Worm (Caenorhabditis elegans) whole organism, L4 larva: ENCODE measurements around the gene pqn-8.
A peak's percentile ranks its signal among the peaks of the same experiment; 100 is the strongest.

Experiments used
- D1046.2 ChIP-seq: fragments of 200-800 bp; sonication (Bioruptor generic); IDR thresholded peaks from 2 replicates; pipeline ENCODE4 v1.3.6; 2022; ENCODE audit warnings: missing genetic modification characterization, missing compliant biosample characterization
- F37D6.2 ChIP-seq: sonication (generic microtip); optimal IDR thresholded peaks from 2 replicates; lab custom pipeline; 2016; ENCODE audit warnings: mild to moderate bottlenecking, missing genetic modification characterization, missing compliant biosample characterization
- F44E2.7 ChIP-seq: fragments of 200-800 bp; sonication (Bioruptor generic); IDR thresholded peaks from 2 replicates; pipeline ENCODE4 v2.1.2; 2022; ENCODE audit warnings: missing genetic modification characterization, missing compliant biosample characterization
- aha-1 ChIP-seq: fragments of 150-350 bp; peaks from one replicate; lab custom pipeline; 2014; ENCODE audit warnings: missing biosample characterization, missing genetic modification characterization
- ama-1 ChIP-seq: fragments of 150-350 bp; optimal IDR thresholded peaks from 2 replicates; lab custom pipeline; 2014; ENCODE audit warnings: inconsistent platforms, mixed read lengths
- attf-4 ChIP-seq: sonication (generic microtip); optimal IDR thresholded peaks from 3 replicates; lab custom pipeline; 2017; ENCODE audit warnings: missing biosample characterization, missing genetic modification characterization
- ceh-20 ChIP-seq: fragments of 200-800 bp; sonication (Bioruptor generic); IDR thresholded peaks from 2 replicates; pipeline ENCODE4 v1.3.6; 2022; ENCODE audit warnings: missing genetic modification reagents, missing genetic modification characterization, missing compliant biosample characterization
- ceh-44 ChIP-seq: fragments of 200-800 bp; sonication (Bioruptor generic); IDR thresholded peaks from 2 replicates; pipeline ENCODE4 v1.3.6; 2022; ENCODE audit warnings: missing genetic modification reagents, missing genetic modification characterization, missing compliant biosample characterization
- ceh-62 ChIP-seq: sonication (generic microtip); optimal IDR thresholded peaks from 2 replicates; lab custom pipeline; 2017; ENCODE audit warnings: missing biosample characterization, missing genetic modification characterization
- ceh-82 ChIP-seq: sonication (generic microtip); optimal IDR thresholded peaks from 2 replicates; lab custom pipeline; 2017; ENCODE audit warnings: missing biosample characterization, missing genetic modification characterization
- cey-2 ChIP-seq: sonication (generic microtip); optimal IDR thresholded peaks from 3 replicates; lab custom pipeline; 2017; ENCODE audit warnings: missing genetic modification characterization, mild to moderate bottlenecking, missing compliant biosample characterization, antibody characterized with exemption, borderline replicate concordance; ENCODE audit not compliant: insufficient read depth
- daf-12 ChIP-seq: fragments of 150-350 bp; optimal IDR thresholded peaks from 2 replicates; lab custom pipeline; 2014; ENCODE audit warnings: missing biosample characterization, missing genetic modification reagents, missing genetic modification characterization
- daf-16 ChIP-seq, 3 experiments: sonication (generic microtip); optimal IDR thresholded peaks; 2 replicates each; lab custom pipeline; 2016 to 2017; ENCODE audit warnings: missing genetic modification characterization in 3 of 3, missing genetic modification reagents in 3 of 3, mild to moderate bottlenecking in 2 of 3, missing compliant biosample characterization in 2 of 3, missing biosample characterization in 1 of 3, moderate library complexity in 1 of 3
- daf-19 ChIP-seq: fragments of 200-800 bp; sonication (Bioruptor generic); conservative IDR thresholded peaks from 2 replicates; pipeline ENCODE4 v1.3.6; 2022; ENCODE audit warnings: missing genetic modification characterization, missing compliant biosample characterization
- daf-8 ChIP-seq: fragments of 200-800 bp; sonication (Bioruptor generic); IDR thresholded peaks from 2 replicates; pipeline ENCODE4 v1.3.6; 2022; ENCODE audit warnings: missing genetic modification characterization, missing compliant biosample characterization
- dmd-8 ChIP-seq: fragments of 200-800 bp; sonication (Bioruptor generic); IDR thresholded peaks from 2 replicates; pipeline ENCODE4 v1.3.6; 2022; ENCODE audit warnings: missing genetic modification characterization, missing compliant biosample characterization
- dmd-9 ChIP-seq: fragments of 200-800 bp; sonication (Bioruptor generic); IDR thresholded peaks from 2 replicates; pipeline ENCODE4 v1.3.6; 2022; ENCODE audit warnings: missing genetic modification reagents, missing genetic modification characterization, missing compliant biosample characterization
- dpl-1 ChIP-seq: fragments of 150-350 bp; optimal IDR thresholded peaks from 2 replicates; lab custom pipeline; 2014; ENCODE audit warnings: missing biosample characterization, missing genetic modification reagents, missing genetic modification characterization
- egl-43 ChIP-seq: fragments of 200-800 bp; sonication (Bioruptor generic); IDR thresholded peaks from 2 replicates; pipeline ENCODE4 v1.3.6; 2022; ENCODE audit warnings: missing genetic modification reagents, missing genetic modification characterization, missing compliant biosample characterization
- fos-1 ChIP-seq: fragments of 150-350 bp; optimal IDR thresholded peaks from 2 replicates; lab custom pipeline; 2014; ENCODE audit warnings: missing biosample characterization, missing genetic modification characterization
- hlh-11 ChIP-seq: fragments of 200-800 bp; sonication (Bioruptor generic); optimal IDR thresholded peaks from 2 replicates; lab custom pipeline; 2018; ENCODE audit warnings: mild to moderate bottlenecking, missing genetic modification characterization, missing compliant biosample characterization
- hmg-1.1 ChIP-seq: fragments of 200-800 bp; sonication (Bioruptor generic); IDR thresholded peaks from 2 replicates; pipeline ENCODE4 v1.3.6; 2022; ENCODE audit warnings: missing genetic modification reagents, missing genetic modification characterization, missing compliant biosample characterization
- lin-13 ChIP-seq: fragments of 150-350 bp; optimal IDR thresholded peaks from 2 replicates; lab custom pipeline; 2014; ENCODE audit warnings: missing biosample characterization, missing genetic modification reagents, missing genetic modification characterization
- lin-15B ChIP-seq: fragments of 150-350 bp; sonication (generic microtip); optimal IDR thresholded peaks from 3 replicates; lab custom pipeline; 2014; ENCODE audit warnings: missing biosample characterization, missing genetic modification characterization
- lin-29 ChIP-seq: fragments of 200-800 bp; sonication (Bioruptor generic); IDR thresholded peaks from 2 replicates; pipeline ENCODE4 v1.3.6; 2022; ENCODE audit warnings: missing genetic modification reagents, missing genetic modification characterization, missing compliant biosample characterization
- lin-38 ChIP-seq: fragments of 200-800 bp; sonication (Bioruptor generic); IDR thresholded peaks from 2 replicates; pipeline ENCODE4 v1.3.6; 2022; ENCODE audit warnings: missing genetic modification reagents, missing genetic modification characterization, missing compliant biosample characterization
- lir-3 ChIP-seq: sonication (generic microtip); optimal IDR thresholded peaks from 2 replicates; lab custom pipeline; 2016; ENCODE audit warnings: mild to moderate bottlenecking, missing genetic modification characterization, missing compliant biosample characterization
- madf-9 ChIP-seq: fragments of 200-800 bp; sonication (Bioruptor generic); conservative IDR thresholded peaks from 2 replicates; pipeline ENCODE4 v1.3.6; 2022; ENCODE audit warnings: missing genetic modification reagents, missing genetic modification characterization, missing compliant biosample characterization
- mdl-1 ChIP-seq, 2 experiments: fragments of 150-350 bp in 1 of 2; sonication (generic microtip) in 1 of 2; optimal IDR thresholded peaks; 2 replicates each; lab custom pipeline; 2014 to 2017; ENCODE audit warnings: missing biosample characterization in 2 of 2, missing genetic modification characterization in 2 of 2
- mxl-3 ChIP-seq: fragments of 200-800 bp; sonication (Bioruptor generic); optimal IDR thresholded peaks from 2 replicates; lab custom pipeline; 2018; ENCODE audit warnings: mild to moderate bottlenecking, missing genetic modification characterization, missing compliant biosample characterization
- nhr-102 ChIP-seq: sonication (generic microtip); optimal IDR thresholded peaks from 2 replicates; lab custom pipeline; 2016; ENCODE audit warnings: mild to moderate bottlenecking, missing genetic modification characterization, moderate library complexity, missing compliant biosample characterization
- nhr-11 ChIP-seq: fragments of 150-350 bp; optimal IDR thresholded peaks from 2 replicates; lab custom pipeline; 2014; ENCODE audit warnings: missing biosample characterization, missing genetic modification characterization
- nhr-111 ChIP-seq: fragments of 200-800 bp; sonication (Bioruptor generic); optimal IDR thresholded peaks from 2 replicates; lab custom pipeline; 2018; ENCODE audit warnings: mild to moderate bottlenecking, missing genetic modification characterization, missing compliant biosample characterization
- nhr-237 ChIP-seq: sonication (generic microtip); optimal IDR thresholded peaks from 2 replicates; lab custom pipeline; 2017; ENCODE audit warnings: missing biosample characterization, missing genetic modification characterization
- nhr-42 ChIP-seq: fragments of 200-800 bp; sonication (Bioruptor generic); IDR thresholded peaks from 2 replicates; pipeline ENCODE4 v1.3.6; 2022; ENCODE audit warnings: missing genetic modification characterization, missing compliant biosample characterization
- pqm-1 ChIP-seq: sonication (generic microtip); optimal IDR thresholded peaks from 2 replicates; lab custom pipeline; 2017; ENCODE audit warnings: missing biosample characterization, missing genetic modification characterization
- rbr-2 ChIP-seq: sonication (generic microtip); optimal IDR thresholded peaks from 2 replicates; lab custom pipeline; 2016; ENCODE audit warnings: missing genotype, missing genetic modification characterization, missing compliant biosample characterization
- snpc-4 ChIP-seq: fragments of 150-350 bp; optimal IDR thresholded peaks from 2 replicates; lab custom pipeline; 2014; ENCODE audit warnings: missing biosample characterization, missing genetic modification characterization
- spr-1 ChIP-seq: sonication (generic microtip); optimal IDR thresholded peaks from 2 replicates; lab custom pipeline; 2016; ENCODE audit warnings: mild to moderate bottlenecking, missing genetic modification characterization, missing compliant biosample characterization
- spr-3 ChIP-seq: fragments of 200-800 bp; sonication (Bioruptor generic); optimal IDR thresholded peaks from 2 replicates; lab custom pipeline; 2018; ENCODE audit warnings: mild to moderate bottlenecking, missing genetic modification characterization, missing compliant biosample characterization
- tag-97 ChIP-seq: fragments of 200-800 bp; sonication (Bioruptor generic); IDR thresholded peaks from 2 replicates; pipeline ENCODE4 v1.3.6; 2022; ENCODE audit warnings: missing genetic modification characterization, missing compliant biosample characterization
- tra-1 ChIP-seq: fragments of 200-800 bp; sonication (Bioruptor generic); IDR thresholded peaks from 2 replicates; pipeline ENCODE4 v1.3.6; 2022; ENCODE audit warnings: missing genetic modification reagents, missing genetic modification characterization, missing compliant biosample characterization
- unc-130 ChIP-seq: sonication (generic microtip); optimal IDR thresholded peaks from 2 replicates; lab custom pipeline; 2016; ENCODE audit warnings: missing genetic modification reagents, missing genetic modification characterization, missing compliant biosample characterization
- unc-62 ChIP-seq, 3 experiments: fragments of 150-350 bp in 1 of 3; sonication (generic microtip); optimal IDR thresholded peaks in 2 of 3; peaks in 1 of 3; 1 replicate in 1 of 3; 2 replicates in 2 of 3; lab custom pipeline; 2014 to 2017; ENCODE audit warnings: missing biosample characterization in 3 of 3, missing genetic modification characterization in 3 of 3, missing genetic modification reagents in 3 of 3, missing genotype in 1 of 3
- vab-7 ChIP-seq: fragments of 200-800 bp; sonication (Bioruptor generic); IDR thresholded peaks from 2 replicates; pipeline ENCODE4 v1.3.6; 2022; ENCODE audit warnings: missing genetic modification reagents, missing genetic modification characterization, missing compliant biosample characterization
- zfp-2 ChIP-seq: sonication (generic microtip); optimal IDR thresholded peaks from 2 replicates; lab custom pipeline; 2016; ENCODE audit warnings: mild to moderate bottlenecking, missing genetic modification characterization, missing compliant biosample characterization
- zip-11 ChIP-seq: fragments of 200-800 bp; sonication (Bioruptor generic); IDR thresholded peaks from 2 replicates; pipeline ENCODE4 v1.3.6; 2022; ENCODE audit warnings: missing genetic modification characterization, missing compliant biosample characterization
- zip-2 ChIP-seq: fragments of 150-350 bp; optimal IDR thresholded peaks from 2 replicates; lab custom pipeline; 2014; ENCODE audit warnings: missing biosample characterization, missing genetic modification characterization
- ztf-11 ChIP-seq: fragments of 150-350 bp; optimal IDR thresholded peaks from 2 replicates; lab custom pipeline; 2014; ENCODE audit warnings: missing biosample characterization, missing genetic modification characterization

The pqn-8 gene

ce11 chrIII:10012136-10012535 lies 14.3 kb upstream of the pqn-8 start, which contains the start of gene C05B5.16:
Gene C05B5.16 (plus strand): TSS chrIII:10012436.
- TF ChIP-seq lin-29 (GFP tag; lab: Robert Waterston, UW) (no peak), daf-8 (no peak), lin-15B (no peak), snpc-4 (tag; lab: Kevin White, UChicago) (no peak), ceh-62 (tag; lab: Kevin White, UChicago) (no peak), ceh-82 (no peak), F44E2.7 (GFP tag; lab: Robert Waterston, UW) (no peak), mxl-3 (no peak), unc-130 (no peak)
- TF ChIP-seq, all 104 proteins: peak for 0

ce11 chrIII:10010117-10010516 lies 12.3 kb upstream of the pqn-8 start, which contains the start of gene fbxa-155:
Gene fbxa-155 (minus strand): TSS chrIII:10010217.
- TF ChIP-seq lin-38 (GFP tag; lab: Robert Waterston, UW) (no peak), spr-3 (GFP tag; lab: Kevin White, UChicago) (no peak), hlh-11 (tag; lab: Kevin White, UChicago) (no peak), daf-12 (tag; lab: Kevin White, UChicago) (no peak), pqm-1 (no peak), cey-2 (no peak), zip-2 (tag; lab: Kevin White, UChicago) (no peak), daf-19 (GFP tag; lab: Robert Waterston, UW) (no peak), dmd-9 (GFP tag; lab: Robert Waterston, UW) (no peak), ama-1 (lab: Kevin White, UChicago) (no peak), hmg-1.1 (GFP tag; lab: Robert Waterston, UW) (no peak), lin-13 (GFP tag; lab: Kevin White, UChicago) (no peak), nhr-102 (no peak), egl-43 (GFP tag; lab: Robert Waterston, UW) (no peak), nhr-111 (GFP tag; lab: Kevin White, UChicago) (no peak), fos-1 (tag; lab: Kevin White, UChicago) (no peak), snpc-4 (tag; lab: Kevin White, UChicago) (no peak)

- TF ChIP-seq lir-3 (no peak), F37D6.2 (tag; lab: Kevin White, UChicago) (no peak), nhr-11 (tag; lab: Kevin White, UChicago) (no peak), mdl-1 (tag; optimal IDR thresholded peaks at IDR 0.05; lab: Kevin White, UChicago) (no peak), daf-16 (GFP tag; optimal IDR thresholded peaks at IDR 0.05; lab: Kevin White, UChicago) (no peak), daf-16 (tag; optimal IDR thresholded peaks at IDR 0.05; lab: Kevin White, UChicago) (no peak), aha-1 (peak; percentile 60), tag-97 (no peak), dmd-8 (GFP tag; lab: Robert Waterston, UW) (no peak), ztf-11 (tag; lab: Kevin White, UChicago) (no peak), unc-62 (GFP tag; optimal IDR thresholded peaks at IDR 0.05 in 1 of 2; lab: Kevin White, UChicago) (peak in 1 of 2 experiments; percentile 79), unc-62 (tag; optimal IDR thresholded peaks at IDR 0.05; lab: Kevin White, UChicago) (no peak), spr-1 (tag; lab: Kevin White, UChicago) (no peak), rbr-2 (tag; lab: Kevin White, UChicago) (no peak), zip-11 (GFP tag; lab: Robert Waterston, UW) (no peak), vab-7 (GFP tag; lab: Robert Waterston, UW) (no peak), nhr-42 (GFP tag; lab: Robert Waterston, UW) (no peak), tra-1 (no peak), D1046.2 (GFP tag; lab: Robert Waterston, UW) (no peak), ceh-20 (GFP tag; lab: Robert Waterston, UW) (no peak), nhr-237 (tag; lab: Kevin White, UChicago) (no peak), spr-3 (GFP tag; lab: Kevin White, UChicago) (no peak), dpl-1 (no peak), madf-9 (GFP tag; lab: Robert Waterston, UW) (no peak), dmd-9 (GFP tag; lab: Robert Waterston, UW) (no peak), attf-4 (no peak), cey-2 (peak; percentile 50), ceh-44 (GFP tag; lab: Robert Waterston, UW) (no peak), zfp-2 (no peak)
These were observed 9.1 kb upstream of the pqn-8 start, which contains the start of gene C05B5.8 for ce11 chrIII:10006734-10007348. Gene C05B5.8 (minus strand): TSS chrIII:10006784.
